Worm (Caenorhabditis elegans): ENCODE results near the gene msp-152.

- TF ChIP-seq fkh-10 (GFP tag; optimal IDR thresholded peaks at IDR 0.05) = no peak
- TF ChIP-seq nhr-28 (tag; optimal IDR thresholded peaks at IDR 0.05) = no peak
- TF ChIP-seq lir-3 (tag; optimal IDR thresholded peaks at IDR 0.05; ENCODE audit: poor library complexity) = no peak
- TF ChIP-seq ztf-11 (tag; optimal IDR thresholded peaks at IDR 0.05) = no peak
- TF ChIP-seq lsy-2 (tag; optimal IDR thresholded peaks at IDR 0.05) = no peak
- no peak for TF ChIP-seq lin-13 (GFP tag; optimal IDR thresholded peaks at IDR 0.05)
- no peak for TF ChIP-seq ceh-82 (tag; optimal IDR thresholded peaks at IDR 0.05)
- no peak for TF ChIP-seq nhr-12 (tag; optimal IDR thresholded peaks at IDR 0.05)
- TF ChIP-seq unc-62 (GFP tag; optimal IDR thresholded peaks at IDR 0.05) = no peak
- TF ChIP-seq tbx-2 (tag; optimal IDR thresholded peaks at IDR 0.05) = no peak
These were observed 12.2 kb upstream of the msp-152 start for ce11 chrII:4920608-4921007.
